Fruit fly (Drosophila melanogaster) whole organism, embryonic: Measurements from ENCODE around the gene nSMase.

ENCODE experiments used
- Asciz ChIP-seq: fragments of 200-800 bp; sonication (Bioruptor generic); optimal IDR thresholded peaks from 2 replicates; lab custom pipeline; 2017; ENCODE audit warnings: missing biosample characterization, mild to moderate bottlenecking, missing genetic modification characterization, missing genetic modification reagents
- C15 ChIP-seq: fragments of 200-800 bp; sonication (Bioruptor generic); IDR thresholded peaks from 3 replicates; pipeline ENCODE4 v1.3.6; 2022; ENCODE audit warnings: missing biosample characterization, missing genetic modification characterization
- CG10321 ChIP-seq: fragments of 200-800 bp; sonication (Bioruptor generic); IDR thresholded peaks from 2 replicates; pipeline ENCODE4 v1.3.6; 2022; ENCODE audit warnings: missing biosample characterization, missing genetic modification characterization
- CG11093 ChIP-seq: fragments of 200-800 bp; sonication (Bioruptor generic); IDR thresholded peaks from 3 replicates; pipeline ENCODE4 v1.3.6; 2022; ENCODE audit warnings: missing biosample characterization, missing genetic modification characterization
- CG14441 ChIP-seq: fragments of 200-800 bp; sonication (Bioruptor generic); IDR thresholded peaks from 2 replicates; pipeline ENCODE4 v1.3.6; 2022; ENCODE audit warnings: missing biosample characterization, missing genetic modification characterization
- CG14710 ChIP-seq: fragments of 200-800 bp; sonication (Bioruptor generic); optimal IDR thresholded peaks from 3 replicates; lab custom pipeline; 2019; ENCODE audit warnings: missing biosample characterization, mild to moderate bottlenecking, missing genetic modification characterization, moderate library complexity
- CG14965 ChIP-seq: fragments of 200-800 bp; sonication (Bioruptor generic); optimal IDR thresholded peaks from 2 replicates; lab custom pipeline; 2016; ENCODE audit warnings: missing biosample characterization, missing genetic modification characterization, borderline replicate concordance
- CG15696 ChIP-seq: fragments of 200-800 bp; sonication (Bioruptor generic); optimal IDR thresholded peaks from 2 replicates; lab custom pipeline; 2019; ENCODE audit warnings: missing biosample characterization, mild to moderate bottlenecking, missing genetic modification characterization, moderate library complexity
- CG16779 ChIP-seq: fragments of 200-800 bp; sonication (Bioruptor generic); IDR thresholded peaks from 2 replicates; pipeline ENCODE4 v1.3.6; 2022; ENCODE audit warnings: missing biosample characterization, missing genetic modification characterization
- CG1832 ChIP-seq: fragments of 200-800 bp; sonication (Bioruptor generic); optimal IDR thresholded peaks from 2 replicates; lab custom pipeline; 2017; ENCODE audit warnings: missing biosample characterization, mild to moderate bottlenecking, missing genetic modification characterization, inconsistent platforms
- CG31224 ChIP-seq: fragments of 200-800 bp; sonication (Bioruptor generic); IDR thresholded peaks from 2 replicates; pipeline ENCODE4 v1.3.6; 2022; ENCODE audit warnings: missing biosample characterization, missing genetic modification characterization
- CG4424 ChIP-seq: fragments of 200-800 bp; sonication (Bioruptor generic); optimal IDR thresholded peaks from 3 replicates; lab custom pipeline; 2016; ENCODE audit warnings: missing biosample characterization, missing genetic modification characterization
- CG4854 ChIP-seq: fragments of 200-800 bp; sonication (Bioruptor generic); optimal IDR thresholded peaks from 2 replicates; lab custom pipeline; 2016; ENCODE audit warnings: missing biosample characterization, missing genetic modification characterization, inconsistent platforms
- CG8281 ChIP-seq: fragments of 200-800 bp; sonication (Bioruptor generic); optimal IDR thresholded peaks from 2 replicates; lab custom pipeline; 2018; ENCODE audit warnings: missing biosample characterization, mild to moderate bottlenecking, missing genetic modification characterization, moderate library complexity
- CG8944 ChIP-seq: fragments of 200-800 bp; sonication (Bioruptor generic); optimal IDR thresholded peaks from 3 replicates; lab custom pipeline; 2016; ENCODE audit warnings: missing biosample characterization, missing genetic modification characterization
- CrebB ChIP-seq: fragments of 200-800 bp; sonication (Bioruptor generic); optimal IDR thresholded peaks from 3 replicates; lab custom pipeline; 2018; ENCODE audit warnings: missing biosample characterization, mild to moderate bottlenecking, missing genetic modification characterization
- Drgx ChIP-seq: fragments of 200-800 bp; sonication (Bioruptor generic); IDR thresholded peaks from 2 replicates; pipeline ENCODE4 v1.3.6; 2022; ENCODE audit warnings: missing biosample characterization, missing genetic modification characterization
- Ets65A ChIP-seq: fragments of 200-800 bp; sonication (Bioruptor generic); peaks from one replicate; lab custom pipeline; 2016; ENCODE audit warnings: missing biosample characterization, missing genetic modification characterization
- Fer2 ChIP-seq: fragments of 200-800 bp; sonication (Bioruptor generic); optimal IDR thresholded peaks from 2 replicates; lab custom pipeline; 2018; ENCODE audit warnings: missing biosample characterization, mild to moderate bottlenecking, missing genetic modification characterization, moderate library complexity
- Gsc ChIP-seq: fragments of 200-800 bp; sonication (Bioruptor generic); IDR thresholded peaks from 2 replicates; pipeline ENCODE4 v1.3.6; 2022; ENCODE audit warnings: missing biosample characterization, missing genetic modification characterization
- Jarid2 ChIP-seq: fragments of 200-800 bp; sonication (Bioruptor generic); optimal IDR thresholded peaks from 3 replicates; lab custom pipeline; 2017; ENCODE audit warnings: mild to moderate bottlenecking, missing biosample characterization, missing genetic modification reagents, missing genetic modification characterization
- Neu2 ChIP-seq: fragments of 200-800 bp; sonication (Bioruptor generic); optimal IDR thresholded peaks from 3 replicates; lab custom pipeline; 2016; ENCODE audit warnings: missing biosample characterization, missing genetic modification characterization, borderline replicate concordance
- Optix ChIP-seq: fragments of 200-800 bp; sonication (Bioruptor generic); IDR thresholded peaks from 3 replicates; pipeline ENCODE4 v1.3.6; 2022; ENCODE audit warnings: missing biosample characterization, missing genetic modification characterization
- br ChIP-seq: fragments of >200 bp; optimal IDR thresholded peaks from 2 replicates; lab custom pipeline; 2017
- bsh ChIP-seq, 2 experiments: fragments of 200-800 bp; sonication (Bioruptor generic); optimal IDR thresholded peaks; 2 replicates each; lab custom pipeline; 2017 to 2018; ENCODE audit warnings: mild to moderate bottlenecking in 2 of 2, missing biosample characterization in 2 of 2, missing genetic modification characterization in 2 of 2, moderate library complexity in 1 of 2
- chm ChIP-seq: fragments of 200-800 bp; sonication (Bioruptor generic); IDR thresholded peaks from 2 replicates; pipeline ENCODE4 v1.3.6; 2022; ENCODE audit warnings: missing biosample characterization, missing genetic modification characterization
- corto ChIP-seq: fragments of 200-800 bp; sonication (Bioruptor generic); optimal IDR thresholded peaks from 2 replicates; lab custom pipeline; 2016; ENCODE audit warnings: missing biosample characterization, mild to moderate bottlenecking, missing genetic modification characterization, moderate library complexity
- dati ChIP-seq: fragments of 200-800 bp; sonication (Bioruptor generic); IDR thresholded peaks from 2 replicates; pipeline ENCODE4 v1.3.6; 2022; ENCODE audit warnings: missing biosample characterization, missing genetic modification characterization
- dimm ChIP-seq: fragments of 200-800 bp; sonication (Bioruptor generic); IDR thresholded peaks from 2 replicates; pipeline ENCODE4 v1.3.6; 2022; ENCODE audit warnings: missing biosample characterization, missing genetic modification characterization
- insv ChIP-seq, 2 experiments: fragments of 200-800 bp; sonication (Bioruptor generic); optimal IDR thresholded peaks; 3 replicates each; lab custom pipeline; 2016 to 2018; ENCODE audit warnings: missing biosample characterization in 2 of 2, missing genetic modification characterization in 2 of 2
- jigr1 ChIP-seq: fragments of 200-800 bp; sonication (Bioruptor generic); IDR thresholded peaks from 3 replicates; pipeline ENCODE4 v1.3.6; 2022; ENCODE audit warnings: missing biosample characterization, missing genetic modification characterization
- lbe ChIP-seq: fragments of 200-800 bp; sonication (Bioruptor generic); optimal IDR thresholded peaks from 2 replicates; lab custom pipeline; 2016; ENCODE audit warnings: missing biosample characterization, mild to moderate bottlenecking, missing genetic modification characterization
- luna ChIP-seq: fragments of 200-800 bp; sonication (Bioruptor generic); optimal IDR thresholded peaks from 2 replicates; lab custom pipeline; 2016; ENCODE audit warnings: missing biosample characterization, missing genetic modification characterization
- maf-S ChIP-seq: fragments of 200-800 bp; sonication (Bioruptor generic); optimal IDR thresholded peaks from 2 replicates; lab custom pipeline; 2016; ENCODE audit warnings: missing biosample characterization, missing genetic modification characterization
- nom ChIP-seq: fragments of 200-800 bp; sonication (Bioruptor generic); optimal IDR thresholded peaks from 2 replicates; lab custom pipeline; 2017; ENCODE audit warnings: missing biosample characterization, missing genetic modification characterization, mild to moderate bottlenecking, moderate library complexity, missing genetic modification reagents
- sens ChIP-seq: fragments of 200-800 bp; sonication (Bioruptor generic); peaks from one replicate; lab custom pipeline; 2016; ENCODE audit warnings: missing biosample characterization, missing genetic modification characterization
- shn ChIP-seq: fragments of 200-800 bp; sonication (Bioruptor generic); optimal IDR thresholded peaks from 3 replicates; lab custom pipeline; 2016; ENCODE audit warnings: missing biosample characterization, missing genetic modification characterization
- sisA ChIP-seq: fragments of 200-800 bp; sonication (Bioruptor generic); IDR thresholded peaks from 2 replicates; pipeline ENCODE4 v1.3.6; 2022; ENCODE audit warnings: missing biosample characterization, missing genetic modification characterization
- trem ChIP-seq: fragments of 200-800 bp; optimal IDR thresholded peaks from 3 replicates; lab custom pipeline; 2019; ENCODE audit warnings: missing biosample characterization, mild to moderate bottlenecking, missing genetic modification characterization, moderate library complexity

Gene nSMase

DNA sequence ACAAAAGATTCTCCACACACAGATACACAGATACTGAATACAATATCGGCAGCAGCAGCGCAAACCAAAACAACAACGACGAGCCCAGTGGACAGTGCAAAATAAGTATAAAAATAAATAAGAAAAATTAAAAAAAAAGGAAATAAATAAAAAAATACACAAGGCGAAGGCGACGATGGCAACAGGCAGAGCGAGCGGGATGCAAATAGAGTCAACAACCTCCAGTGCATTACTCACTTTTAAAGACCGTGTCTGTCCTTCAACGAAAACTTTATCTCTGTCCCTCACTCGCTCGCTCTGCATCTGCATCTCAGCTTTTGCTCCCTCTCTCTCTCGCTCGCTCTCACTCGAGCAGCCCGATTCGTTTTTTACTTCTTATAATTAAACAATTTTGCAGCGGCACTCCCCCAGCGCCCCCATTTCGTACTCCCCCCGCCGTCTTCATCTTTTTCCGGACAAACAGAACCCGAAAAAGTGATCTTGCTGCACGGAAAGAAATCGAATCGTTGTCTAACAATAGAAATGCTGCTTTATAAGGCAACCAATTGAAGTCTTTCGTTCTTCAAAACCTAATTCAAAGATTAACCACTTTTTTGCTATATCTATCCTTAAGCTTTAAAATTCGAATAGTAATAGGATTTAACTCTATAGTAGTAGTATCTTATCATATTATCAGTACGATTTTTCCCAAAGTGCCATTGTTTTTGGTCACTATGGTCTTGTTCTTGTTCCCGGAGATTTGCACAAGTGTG, 27.6 kb downstream of the nSMase start (continued):
- TF ChIP-seq CG8944 (GFP tag; lab: Kevin White, UChicago) (no peak), trem (no peak), CG10321 (no peak), maf-S (no peak), C15 (GFP tag; lab: Robert Waterston, UW) (no peak), Gsc (GFP tag; lab: Robert Waterston, UW) (no peak), shn (no peak), Ets65A (no peak), chm (GFP tag; lab: Robert Waterston, UW) (no peak), bsh (GFP tag; optimal IDR thresholded peaks at IDR 0.05; lab: Kevin White, UChicago) (peak in 1 of 2 experiments; percentile 99), dati (GFP tag; lab: Robert Waterston, UW) (no peak), Optix (GFP tag; lab: Robert Waterston, UW) (no peak), CG15696 (tag; lab: Kevin White, UChicago) (no peak), sisA (GFP tag; lab: Robert Waterston, UW) (no peak), CG4424 (GFP tag; lab: Kevin White, UChicago) (no peak), br (lab: Kevin White, UChicago) (no peak), Jarid2 (GFP tag; lab: Kevin White, UChicago) (no peak), CG4854 (GFP tag; lab: Kevin White, UChicago) (no peak), CG14441 (GFP tag; lab: Robert Waterston, UW) (no peak), CG31224 (GFP tag; lab: Robert Waterston, UW) (no peak), CG14710 (tag; lab: Kevin White, UChicago) (no peak)

DNA sequence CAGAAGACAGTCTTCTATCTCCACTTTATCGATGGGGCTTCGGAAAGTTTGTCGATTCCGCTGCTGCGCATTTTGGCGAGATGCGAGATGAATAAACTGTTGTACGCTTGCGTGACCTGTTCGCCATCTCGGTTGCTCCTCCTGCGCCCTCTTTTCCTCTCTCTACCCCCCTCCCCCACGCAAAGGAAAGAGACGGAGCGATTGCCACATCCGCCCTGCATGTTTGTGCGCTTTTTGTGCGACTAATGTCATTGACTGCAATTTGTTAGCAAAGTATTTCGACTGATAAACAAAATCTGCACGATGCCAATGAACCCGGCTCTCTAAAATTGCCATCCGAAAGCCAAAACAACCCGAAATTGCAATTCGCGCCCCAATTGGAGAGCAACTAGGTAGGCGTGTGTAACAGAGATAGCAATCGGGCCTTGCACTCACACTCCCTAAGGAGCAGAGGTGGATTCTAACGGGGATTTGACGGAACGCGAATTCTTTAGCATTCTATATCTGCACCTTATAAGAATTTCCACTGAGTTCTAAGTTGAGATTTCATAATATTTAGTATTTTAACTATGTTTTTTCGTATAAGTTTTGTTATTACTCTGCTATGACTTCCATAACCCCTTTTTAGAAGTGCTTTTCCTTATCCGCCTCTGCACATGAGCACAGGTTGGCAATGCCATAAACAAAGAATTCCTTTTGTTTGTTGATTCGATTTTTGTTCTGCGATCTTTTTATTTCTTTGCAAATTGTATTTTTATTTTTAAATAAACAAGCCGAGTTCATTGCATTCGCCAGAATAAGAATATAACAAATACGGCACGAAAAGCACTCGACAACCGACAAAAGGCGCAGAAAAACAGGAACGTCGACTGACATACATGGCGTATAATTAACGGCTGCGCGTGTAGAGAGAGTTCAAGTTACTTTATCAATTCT, 28.4 kb downstream of the nSMase start, which contains the start of gene CG43389:
CG43389 (plus strand) TSS at position 886 of the 936 bp plus-strand sequence.
- no peak for TF ChIP-seq Fer2
- TF ChIP-seq lbe (GFP tag; lab: Kevin White, UChicago) = peak; percentile 99
- peak; percentile 22 for TF ChIP-seq sens (GFP tag; lab: Kevin White, UChicago)
- TF ChIP-seq Ets65A = peak; percentile 29
- no peak for TF ChIP-seq insv (GFP tag; optimal IDR thresholded peaks at IDR 0.05; lab: Kevin White, UChicago)
- TF ChIP-seq CG8281 = no peak
- TF ChIP-seq nom (GFP tag; lab: Kevin White, UChicago) = peak; percentile 91
- peak; percentile 61; the same call in 1 of the 2 replicates for TF ChIP-seq Drgx (GFP tag; lab: Robert Waterston, UW)
- TF ChIP-seq corto (GFP tag; lab: Kevin White, UChicago) = peak; percentile 99
- TF ChIP-seq Asciz (GFP tag; lab: Kevin White, UChicago) = no peak
- TF ChIP-seq Neu2 = no peak
- TF ChIP-seq jigr1 (GFP tag; lab: Robert Waterston, UW) = no peak
- peak in 1 of 2 experiments; percentile 69 for TF ChIP-seq bsh (GFP tag; optimal IDR thresholded peaks at IDR 0.05; lab: Kevin White, UChicago)
- TF ChIP-seq CG14965 (GFP tag; lab: Kevin White, UChicago) = no peak
- no peak for TF ChIP-seq CrebB
- TF ChIP-seq luna (GFP tag; lab: Kevin White, UChicago) = no peak
- peak; percentile 24 for TF ChIP-seq CG1832 (GFP tag; lab: Kevin White, UChicago)
- no peak for TF ChIP-seq CG11093
- no peak for TF ChIP-seq dimm
- TF ChIP-seq CG16779 (GFP tag; lab: Robert Waterston, UW) = no peak
- TF ChIP-seq, all 482 proteins: peak for 8
